Fruit fly (Drosophila melanogaster) whole organism, pupa: ENCODE measurements around the gene Nckx30C.
A peak's percentile ranks its signal among the peaks of the same experiment; 100 is the strongest.

Experiments
- CG10348 ChIP-seq: fragments of 200-800 bp; sonication (Bioruptor generic); IDR thresholded peaks from 2 replicates; pipeline ENCODE4 v1.3.6; 2022; ENCODE audit warnings: missing biosample characterization, missing genetic modification characterization
- CG12605 ChIP-seq: fragments of 200-800 bp; sonication (Bioruptor generic); IDR thresholded peaks from 2 replicates; pipeline ENCODE4 v1.3.6; 2022; ENCODE audit warnings: missing biosample characterization, missing genetic modification characterization
- CG13204 ChIP-seq: fragments of 200-800 bp; sonication (Bioruptor generic); optimal IDR thresholded peaks from 2 replicates; lab custom pipeline; 2018; ENCODE audit warnings: missing biosample characterization, mild to moderate bottlenecking, missing genetic modification characterization, moderate library complexity
- CG14655 ChIP-seq: fragments of 200-800 bp; sonication (Bioruptor generic); optimal IDR thresholded peaks from 3 replicates; lab custom pipeline; 2017; ENCODE audit warnings: mild to moderate bottlenecking, missing biosample characterization, missing genetic modification reagents, missing genetic modification characterization
- CG15710 ChIP-seq: fragments of 200-800 bp; sonication (Bioruptor generic); optimal IDR thresholded peaks from 2 replicates; lab custom pipeline; 2018; ENCODE audit warnings: missing biosample characterization, mild to moderate bottlenecking, missing genetic modification characterization, moderate library complexity
- CG17806 ChIP-seq: fragments of 200-800 bp; sonication (Bioruptor generic); optimal IDR thresholded peaks from 2 replicates; lab custom pipeline; 2018; ENCODE audit warnings: missing biosample characterization, mild to moderate bottlenecking, missing genetic modification characterization, moderate library complexity
- CG32121 ChIP-seq: fragments of 200-800 bp; sonication (Bioruptor generic); IDR thresholded peaks from 2 replicates; pipeline ENCODE4 v1.3.6; 2022; ENCODE audit warnings: missing biosample characterization, missing genetic modification characterization
- CG34367 ChIP-seq: fragments of 200-800 bp; sonication (Bioruptor generic); optimal IDR thresholded peaks from 2 replicates; lab custom pipeline; 2018; ENCODE audit warnings: missing biosample characterization, mild to moderate bottlenecking, missing genetic modification characterization
- CG4496 ChIP-seq: fragments of 200-800 bp; sonication (Bioruptor generic); IDR thresholded peaks from 3 replicates; pipeline ENCODE4 v1.3.6; 2022; ENCODE audit warnings: missing biosample characterization, missing genetic modification characterization
- CG8159 ChIP-seq: fragments of 200-800 bp; sonication (Bioruptor generic); optimal IDR thresholded peaks from 3 replicates; lab custom pipeline; 2018; ENCODE audit warnings: missing biosample characterization, mild to moderate bottlenecking, missing genetic modification characterization, moderate library complexity
- CG8301 ChIP-seq: fragments of 200-800 bp; sonication (Bioruptor generic); optimal IDR thresholded peaks from 2 replicates; lab custom pipeline; 2018; ENCODE audit warnings: missing biosample characterization, mild to moderate bottlenecking, missing genetic modification characterization
- CG9948 ChIP-seq: fragments of 200-800 bp; sonication (Bioruptor generic); optimal IDR thresholded peaks from 2 replicates; lab custom pipeline; 2018; ENCODE audit warnings: missing biosample characterization, mild to moderate bottlenecking, missing genetic modification characterization, moderate library complexity
- D1 ChIP-seq: fragments of 200-800 bp; sonication (Bioruptor generic); optimal IDR thresholded peaks from 2 replicates; lab custom pipeline; 2018; ENCODE audit warnings: missing biosample characterization, mild to moderate bottlenecking, missing genetic modification characterization, moderate library complexity
- EcR ChIP-seq: fragments of 200-800 bp; sonication (Bioruptor generic); optimal IDR thresholded peaks from 3 replicates; lab custom pipeline; 2019; ENCODE audit warnings: missing biosample characterization, missing genetic modification characterization, mild to moderate bottlenecking, moderate library complexity, missing genetic modification reagents
- Ets98B ChIP-seq: fragments of 200-800 bp; sonication (Bioruptor generic); IDR thresholded peaks from 2 replicates; pipeline ENCODE4 v1.3.6; 2022; ENCODE audit warnings: missing biosample characterization, missing genetic modification characterization
- Pif1A ChIP-seq: fragments of 200-800 bp; sonication (Bioruptor generic); optimal IDR thresholded peaks from 3 replicates; lab custom pipeline; 2016; ENCODE audit warnings: missing biosample characterization, missing genetic modification characterization
- Pif1B ChIP-seq: fragments of 200-800 bp; sonication (Bioruptor generic); optimal IDR thresholded peaks from 3 replicates; lab custom pipeline; 2016; ENCODE audit warnings: missing biosample characterization, missing genetic modification characterization
- Snoo ChIP-seq: fragments of 200-800 bp; sonication (Bioruptor generic); optimal IDR thresholded peaks from 3 replicates; lab custom pipeline; 2017; ENCODE audit warnings: missing biosample characterization, mild to moderate bottlenecking, missing genetic modification characterization, inconsistent platforms
- fd96Ca ChIP-seq: fragments of 200-800 bp; sonication (Bioruptor generic); IDR thresholded peaks from 3 replicates; pipeline ENCODE4 v1.3.6; 2022; ENCODE audit warnings: missing biosample characterization, missing genetic modification characterization
- gl ChIP-seq: fragments of 200-800 bp; sonication (Bioruptor generic); optimal IDR thresholded peaks from 2 replicates; lab custom pipeline; 2018; ENCODE audit warnings: missing biosample characterization, mild to moderate bottlenecking, missing genetic modification characterization
- rn ChIP-seq: fragments of 200-800 bp; sonication (Bioruptor generic); IDR thresholded peaks from 2 replicates; pipeline ENCODE4 v1.3.6; 2022; ENCODE audit warnings: missing biosample characterization, missing genetic modification characterization

Gene Nckx30C

DNA sequence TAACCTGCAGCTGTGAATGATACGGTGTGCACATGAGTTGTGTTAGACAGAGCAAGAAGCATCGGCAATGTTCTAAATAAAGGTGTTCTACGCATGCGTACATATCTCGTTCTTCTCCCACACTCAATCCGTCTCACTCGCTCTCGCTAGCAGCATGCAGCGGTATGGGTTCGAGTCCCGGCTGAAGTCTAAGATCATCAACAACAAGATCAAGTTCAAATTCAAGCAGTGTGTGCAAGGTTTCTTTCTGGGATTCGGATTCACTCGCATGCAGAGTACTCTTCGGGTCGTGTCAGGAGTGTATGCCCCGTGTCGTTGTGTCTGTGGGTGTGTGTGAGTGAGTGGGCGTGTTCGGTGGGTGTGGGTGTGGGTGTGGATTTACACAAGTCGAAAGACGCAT lies 15.0 kb downstream of the Nckx30C start:
- TF ChIP-seq CG9948 (tag; lab: Kevin White, UChicago): no peak
- 0 out of 3 replicates have a peak, but pooled peaks have one; percentile 9 for TF ChIP-seq fd96Ca (GFP tag; lab: Robert Waterston, UW)
- TF ChIP-seq CG13204 (GFP tag; lab: Kevin White, UChicago): no peak
- TF ChIP-seq CG4496 (GFP tag; lab: Robert Waterston, UW): 0 out of 3 replicates have a peak, but pooled peaks have one; percentile 28
- no peak for TF ChIP-seq CG15710 (tag; lab: Kevin White, UChicago)
- TF ChIP-seq CG12605 (GFP tag; lab: Robert Waterston, UW): no peak
- peak; percentile 12 for TF ChIP-seq CG8159
- TF ChIP-seq, all 21 proteins: peak for 3

DNA sequence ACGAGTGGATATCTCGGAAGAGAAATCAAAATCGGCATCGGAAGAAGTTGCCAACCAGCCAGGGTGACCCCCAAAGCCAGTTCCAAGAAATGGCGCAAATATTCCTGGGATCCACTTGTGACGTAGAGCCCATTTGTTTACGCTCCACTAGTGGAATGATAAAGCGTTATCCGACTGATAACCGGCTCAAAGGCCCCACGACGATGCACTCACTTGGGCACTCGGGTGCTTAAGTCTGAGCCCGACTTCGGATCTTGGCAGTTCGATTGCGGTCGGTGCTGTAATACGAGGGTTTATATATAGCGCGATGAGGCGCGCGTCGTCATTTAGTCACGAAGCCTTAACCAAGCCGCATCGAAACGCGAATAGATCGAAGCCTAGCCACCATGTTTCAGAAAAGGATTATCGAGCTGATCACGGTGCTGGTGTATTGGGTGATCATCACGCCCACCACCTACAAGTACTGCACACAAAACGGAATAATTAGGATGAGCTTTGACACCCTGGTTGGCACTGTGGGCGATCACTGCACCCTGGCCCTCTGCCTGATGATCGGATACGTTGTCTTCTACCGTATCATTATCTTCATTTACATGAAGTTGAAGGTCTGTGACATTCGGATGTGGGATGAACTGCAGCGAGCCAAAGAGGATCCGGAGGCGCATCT lies 16.5 kb downstream of the Nckx30C start, which contains the start of gene CG13116:
Gene CG13116 (plus strand): TSS at position 323 of the 667 bp plus-strand sequence.
- TF ChIP-seq EcR (GFP tag; lab: Kevin White, UChicago) (peak; percentile 51), fd96Ca (GFP tag; lab: Robert Waterston, UW) (no peak)

DNA sequence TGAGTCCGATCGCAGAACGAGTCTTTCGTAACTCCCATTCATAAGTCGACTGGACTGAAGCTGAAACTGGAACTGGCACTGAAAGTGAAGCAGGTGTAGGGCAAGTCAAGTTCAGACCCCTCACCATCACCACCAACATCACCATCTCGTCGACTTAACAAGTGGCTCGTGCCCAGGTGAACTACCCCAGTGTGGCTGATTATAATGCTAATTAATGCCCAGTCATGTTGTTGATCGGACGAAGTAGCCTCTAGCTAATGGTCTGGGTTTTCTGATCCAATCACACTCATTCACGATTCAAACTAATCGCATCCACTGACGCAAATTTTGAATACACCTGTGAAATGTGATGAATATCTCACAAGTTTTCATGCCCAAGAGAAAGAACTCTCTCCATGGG lies 17.5 kb downstream of the Nckx30C start:
- TF ChIP-seq CG17806 (tag; lab: Kevin White, UChicago) (no peak), CG32121 (GFP tag; lab: Robert Waterston, UW) (no peak), CG8301 (tag; lab: Kevin White, UChicago) (no peak)

DNA sequence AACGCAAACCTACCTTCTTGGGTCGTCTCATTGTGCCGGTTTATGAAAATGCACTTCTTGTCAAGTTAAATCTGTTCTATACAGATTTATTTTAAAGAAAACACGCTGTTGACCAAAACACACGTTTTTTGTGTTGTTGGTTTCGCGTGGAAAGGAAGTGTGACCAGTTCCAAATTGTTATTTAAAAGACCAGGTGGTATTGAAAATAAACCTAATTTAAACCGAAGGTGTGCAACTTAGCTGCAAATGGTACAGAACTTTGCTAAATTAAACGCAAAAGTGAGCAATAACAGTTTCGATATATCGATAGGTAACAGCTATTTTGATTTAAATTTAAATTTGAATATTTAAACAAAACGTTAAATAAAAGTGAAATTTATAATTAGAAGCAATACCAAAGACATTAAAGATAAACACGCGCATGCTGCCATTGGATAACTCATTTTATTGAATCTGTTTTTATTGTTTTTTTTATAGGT lies 35.1 kb downstream of the Nckx30C start, which contains the start of gene CG4364:
Gene CG4364 (minus strand): TSS at position 165 of the 479 bp plus-strand sequence.
- TF ChIP-seq CG4496 (GFP tag; lab: Robert Waterston, UW) (no peak), CG14655 (GFP tag; lab: Kevin White, UChicago) (no peak), Pif1B (GFP tag; lab: Kevin White, UChicago) (no peak), D1 (tag; lab: Kevin White, UChicago) (no peak), CG13204 (GFP tag; lab: Kevin White, UChicago) (no peak), CG17806 (tag; lab: Kevin White, UChicago) (no peak), CG34367 (tag; lab: Kevin White, UChicago) (no peak), CG12605 (GFP tag; lab: Robert Waterston, UW) (no peak), CG15710 (tag; lab: Kevin White, UChicago) (no peak), rn (no peak), CG8159 (no peak), gl (tag; lab: Kevin White, UChicago) (no peak), Snoo (tag; lab: Kevin White, UChicago) (no peak)
- TF ChIP-seq, all 21 proteins: peak for 0

dm6 chr2L:9707514-9708094 lies 38.7 kb downstream of the Nckx30C start:
- no peak for TF ChIP-seq CG14655 (GFP tag; lab: Kevin White, UChicago)
- TF ChIP-seq EcR (GFP tag; lab: Kevin White, UChicago): peak; percentile 47
- no peak for TF ChIP-seq Snoo (tag; lab: Kevin White, UChicago)
- TF ChIP-seq CG32121 (GFP tag; lab: Robert Waterston, UW): no peak
- no peak for TF ChIP-seq CG10348 (GFP tag; lab: Robert Waterston, UW)
- TF ChIP-seq CG15710 (tag; lab: Kevin White, UChicago): no peak
- TF ChIP-seq Ets98B: no peak
- TF ChIP-seq CG12605 (GFP tag; lab: Robert Waterston, UW): no peak
- TF ChIP-seq CG8301 (tag; lab: Kevin White, UChicago): no peak

DNA sequence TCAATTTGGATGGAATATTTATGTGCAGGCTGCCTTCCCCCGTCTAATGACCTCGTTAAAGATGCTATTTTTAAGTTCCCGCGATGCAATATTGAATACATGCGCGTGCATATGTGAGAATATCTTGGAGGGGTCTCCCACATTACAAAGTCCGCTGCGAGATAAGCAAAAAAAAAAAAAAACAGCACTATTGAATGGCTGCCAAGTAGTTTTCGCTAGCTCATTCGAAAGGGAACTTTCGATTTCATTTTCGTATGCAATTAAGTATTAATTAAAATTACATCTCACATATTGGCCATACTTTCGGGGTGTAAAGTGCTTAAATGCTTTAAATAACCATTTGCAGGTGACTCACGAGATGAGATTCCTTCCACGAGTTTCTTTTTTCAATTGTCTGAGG lies 39.2 kb downstream of the Nckx30C start:
- TF ChIP-seq CG8301 (tag; lab: Kevin White, UChicago) (peak; percentile 26), CG17806 (tag; lab: Kevin White, UChicago) (no peak), Pif1A (GFP tag; lab: Kevin White, UChicago) (no peak), rn (no peak), Pif1B (GFP tag; lab: Kevin White, UChicago) (no peak), CG10348 (GFP tag; lab: Robert Waterston, UW) (no peak), CG12605 (GFP tag; lab: Robert Waterston, UW) (no peak), CG15710 (tag; lab: Kevin White, UChicago) (no peak), CG9948 (tag; lab: Kevin White, UChicago) (no peak), CG8159 (peak; percentile 31), CG14655 (GFP tag; lab: Kevin White, UChicago) (peak; percentile 60), CG13204 (GFP tag; lab: Kevin White, UChicago) (no peak), CG34367 (tag; lab: Kevin White, UChicago) (no peak), Snoo (tag; lab: Kevin White, UChicago) (no peak), EcR (GFP tag; lab: Kevin White, UChicago) (no peak), Ets98B (peak; percentile 57), gl (tag; lab: Kevin White, UChicago) (peak; percentile 52), CG32121 (GFP tag; lab: Robert Waterston, UW) (peak; percentile 58), CG4496 (GFP tag; lab: Robert Waterston, UW) (peak; percentile 61; the same call in 1 of the 3 replicates), fd96Ca (GFP tag; lab: Robert Waterston, UW) (no peak), D1 (tag; lab: Kevin White, UChicago) (no peak)
